Worm (Caenorhabditis elegans) whole organism, young adult: Measurements from ENCODE around the gene ergi-2.
A peak's percentile ranks its signal among the peaks of the same experiment; 100 is the strongest.

Source experiments
- F22D6.2 ChIP-seq: sonication (generic microtip); optimal IDR thresholded peaks from 2 replicates; lab custom pipeline; 2016; ENCODE audit warnings: mild to moderate bottlenecking, missing genetic modification characterization, missing compliant biosample characterization
- F33H1.4 ChIP-seq: fragments of 200-800 bp; sonication (Bioruptor generic); IDR thresholded peaks from 2 replicates; pipeline ENCODE4 v1.3.6; 2022; ENCODE audit warnings: missing genetic modification reagents, missing genetic modification characterization, missing compliant biosample characterization
- F39B2.1 ChIP-seq: fragments of 200-800 bp; sonication (Bioruptor generic); IDR thresholded peaks from 2 replicates; pipeline ENCODE4 v1.3.6; 2022; ENCODE audit warnings: missing genetic modification reagents, missing genetic modification characterization, missing compliant biosample characterization
- F57A8.1 ChIP-seq: fragments of 200-800 bp; sonication (Bioruptor generic); optimal IDR thresholded peaks from 2 replicates; lab custom pipeline; 2018; ENCODE audit warnings: mild to moderate bottlenecking, missing genetic modification characterization, moderate library complexity, missing compliant biosample characterization
- T26A5.8 ChIP-seq: sonication (generic microtip); optimal IDR thresholded peaks from 2 replicates; lab custom pipeline; 2016; ENCODE audit warnings: missing genetic modification characterization, missing compliant biosample characterization
- Y56A3A.18 ChIP-seq: fragments of 200-800 bp; sonication (Bioruptor generic); IDR thresholded peaks from 2 replicates; pipeline ENCODE4 v1.3.6; 2022; ENCODE audit warnings: missing genetic modification reagents, missing genetic modification characterization, missing compliant biosample characterization
- ZK185.1 ChIP-seq: sonication (generic microtip); optimal IDR thresholded peaks from 2 replicates; lab custom pipeline; 2016; ENCODE audit warnings: mild to moderate bottlenecking, missing genetic modification characterization, missing compliant biosample characterization; ENCODE audit not compliant: poor library complexity, severe bottlenecking
- atf-7 ChIP-seq: sonication (generic microtip); optimal IDR thresholded peaks from 2 replicates; lab custom pipeline; 2017; ENCODE audit warnings: mild to moderate bottlenecking, missing genetic modification characterization, missing compliant biosample characterization
- athp-1 ChIP-seq: sonication (generic microtip); optimal IDR thresholded peaks from 2 replicates; lab custom pipeline; 2017; ENCODE audit warnings: mild to moderate bottlenecking, missing genetic modification characterization, missing compliant biosample characterization
- ccch-3 ChIP-seq: fragments of 200-800 bp; sonication (Bioruptor generic); optimal IDR thresholded peaks from 2 replicates; lab custom pipeline; 2018; ENCODE audit warnings: mild to moderate bottlenecking, missing genetic modification characterization, missing compliant biosample characterization
- ceh-58 ChIP-seq: fragments of 200-800 bp; sonication (Bioruptor generic); IDR thresholded peaks from 2 replicates; pipeline ENCODE4 v1.3.6; 2022; ENCODE audit warnings: missing genetic modification characterization, missing compliant biosample characterization
- ceh-91 ChIP-seq: fragments of 200-800 bp; sonication (Bioruptor generic); IDR thresholded peaks from 2 replicates; pipeline ENCODE4 v1.3.6; 2022; ENCODE audit warnings: missing genetic modification reagents, missing genetic modification characterization, missing compliant biosample characterization
- ekl-4 ChIP-seq: fragments of 200-800 bp; sonication (Bioruptor generic); IDR thresholded peaks from 2 replicates; pipeline ENCODE4 v1.3.6; 2022; ENCODE audit warnings: missing genetic modification reagents, missing genetic modification characterization, missing compliant biosample characterization
- ets-4 ChIP-seq: fragments of 200-800 bp; sonication (Bioruptor generic); optimal IDR thresholded peaks from 2 replicates; lab custom pipeline; 2018; ENCODE audit warnings: mild to moderate bottlenecking, missing genetic modification characterization, missing compliant biosample characterization
- him-1 ChIP-seq: sonication (generic microtip); optimal IDR thresholded peaks from 2 replicates; lab custom pipeline; 2016; ENCODE audit warnings: missing genotype, missing genetic modification reagents, missing genetic modification characterization, missing compliant biosample characterization
- hlh-26 ChIP-seq: fragments of 200-800 bp; sonication (Bioruptor generic); conservative IDR thresholded peaks from 2 replicates; pipeline ENCODE4 v1.3.6; 2022; ENCODE audit warnings: missing genetic modification reagents, missing genetic modification characterization, missing compliant biosample characterization
- hmg-1.2 ChIP-seq: fragments of 200-800 bp; sonication (Bioruptor generic); IDR thresholded peaks from 2 replicates; pipeline ENCODE4 v1.3.6; 2022; ENCODE audit warnings: missing genetic modification reagents, missing genetic modification characterization, missing compliant biosample characterization
- lsl-1 ChIP-seq: fragments of 200-800 bp; sonication (Bioruptor generic); optimal IDR thresholded peaks from 2 replicates; lab custom pipeline; 2018; ENCODE audit warnings: mild to moderate bottlenecking, missing genetic modification characterization, moderate library complexity, missing compliant biosample characterization
- lsy-27 ChIP-seq: sonication (generic microtip); optimal IDR thresholded peaks from 2 replicates; lab custom pipeline; 2017; ENCODE audit warnings: missing genetic modification characterization, mild to moderate bottlenecking, missing compliant biosample characterization, antibody characterized with exemption, missing genotype, borderline replicate concordance; ENCODE audit not compliant: insufficient read depth
- nhr-179 ChIP-seq: sonication (generic microtip); optimal IDR thresholded peaks from 2 replicates; lab custom pipeline; 2016; ENCODE audit warnings: mild to moderate bottlenecking, missing genetic modification characterization, missing compliant biosample characterization
- nhr-27 ChIP-seq: fragments of 200-800 bp; sonication (Bioruptor generic); optimal IDR thresholded peaks from 2 replicates; lab custom pipeline; 2018; ENCODE audit warnings: mild to moderate bottlenecking, missing genetic modification characterization, moderate library complexity, missing compliant biosample characterization
- nhr-90 ChIP-seq: sonication (generic microtip); optimal IDR thresholded peaks from 2 replicates; lab custom pipeline; 2016; ENCODE audit warnings: missing genotype, mild to moderate bottlenecking, missing genetic modification characterization, missing compliant biosample characterization
- pha-4 ChIP-seq: fragments of 150-350 bp; sonication (generic microtip); optimal IDR thresholded peaks from 2 replicates; lab custom pipeline; 2014; ENCODE audit warnings: missing biosample characterization, missing genetic modification reagents, missing genetic modification characterization
- repo-1 ChIP-seq: sonication (generic microtip); optimal IDR thresholded peaks from 2 replicates; lab custom pipeline; 2017; ENCODE audit warnings: mild to moderate bottlenecking, missing genetic modification characterization, missing compliant biosample characterization
- sea-2 ChIP-seq: fragments of 200-800 bp; sonication (Bioruptor generic); IDR thresholded peaks from 2 replicates; pipeline ENCODE4 v1.3.6; 2022; ENCODE audit warnings: missing genetic modification characterization, missing compliant biosample characterization
- snpc-4 ChIP-seq, 5 experiments: fragments of 150-350 bp in 1 of 5; sonication (generic microtip) in 4 of 5; optimal IDR thresholded peaks; 2 replicates each; lab custom pipeline; 2014 to 2018; ENCODE audit warnings: missing genetic modification characterization in 5 of 5, missing biosample characterization in 3 of 5, antibody characterized with exemption in 2 of 5, mild to moderate bottlenecking in 2 of 5, missing compliant biosample characterization in 2 of 5, missing genotype in 2 of 5, moderate library complexity in 2 of 5, missing genetic modification reagents in 1 of 5
- xnd-1 ChIP-seq: sonication (generic microtip); optimal IDR thresholded peaks from 2 replicates; lab custom pipeline; 2016; ENCODE audit warnings: missing genotype, missing genetic modification reagents, missing genetic modification characterization, missing compliant biosample characterization
- zfh-2 ChIP-seq: fragments of 200-800 bp; sonication (Bioruptor generic); conservative IDR thresholded peaks from 2 replicates; pipeline ENCODE4 v1.3.6; 2022; ENCODE audit warnings: missing genetic modification reagents, missing genetic modification characterization, missing compliant biosample characterization
- ztf-18 ChIP-seq: sonication (generic microtip); optimal IDR thresholded peaks from 2 replicates; lab custom pipeline; 2016; ENCODE audit warnings: missing genotype, mild to moderate bottlenecking, missing genetic modification characterization, missing compliant biosample characterization
- ztf-26 ChIP-seq: sonication (generic microtip); optimal IDR thresholded peaks from 2 replicates; lab custom pipeline; 2017; ENCODE audit warnings: missing genetic modification characterization, missing compliant biosample characterization
- ztf-28 ChIP-seq: fragments of 200-800 bp; sonication (Bioruptor generic); IDR thresholded peaks from 2 replicates; pipeline ENCODE4 v1.3.6; 2022; ENCODE audit warnings: missing genetic modification reagents, missing genetic modification characterization, missing compliant biosample characterization
- ztf-6 ChIP-seq: fragments of 200-800 bp; sonication (Bioruptor generic); IDR thresholded peaks from 2 replicates; pipeline ENCODE4 v1.3.6; 2022; ENCODE audit warnings: missing genetic modification reagents, missing genetic modification characterization, missing compliant biosample characterization

ergi-2 gene

ce11 chrX:15016102-15016501, 9.0 kb upstream of the ergi-2 start:
- TF ChIP-seq ztf-6 (GFP tag; lab: Robert Waterston, UW) (no peak), lsl-1 (GFP tag; lab: Kevin White, UChicago) (no peak), sea-2 (GFP tag; lab: Robert Waterston, UW) (no peak), ets-4 (GFP tag; lab: Kevin White, UChicago) (no peak), ztf-18 (tag; lab: Kevin White, UChicago) (no peak), T26A5.8 (tag; lab: Kevin White, UChicago) (no peak), ZK185.1 (no peak), F57A8.1 (GFP tag; lab: Kevin White, UChicago) (no peak), hmg-1.2 (GFP tag; lab: Robert Waterston, UW) (no peak), nhr-27 (tag; lab: Kevin White, UChicago) (no peak), nhr-90 (tag; lab: Kevin White, UChicago) (no peak)

ce11 chrX:15013941-15014453, 6.9 kb upstream of the ergi-2 start:
- TF ChIP-seq F39B2.1 (GFP tag; lab: Robert Waterston, UW) (no peak), F57A8.1 (GFP tag; lab: Kevin White, UChicago) (no peak), repo-1 (no peak), ceh-91 (GFP tag; lab: Robert Waterston, UW) (no peak), hlh-26 (GFP tag; lab: Robert Waterston, UW) (no peak), atf-7 (tag; lab: Kevin White, UChicago) (no peak), ekl-4 (GFP tag; lab: Robert Waterston, UW) (no peak), pha-4 (tag; lab: Kevin White, UChicago) (no peak), lsy-27 (tag; lab: Kevin White, UChicago) (no peak), ztf-28 (GFP tag; lab: Robert Waterston, UW) (no peak), ets-4 (GFP tag; lab: Kevin White, UChicago) (no peak), ceh-58 (GFP tag; lab: Robert Waterston, UW) (no peak), F22D6.2 (no peak)

- TF ChIP-seq F33H1.4 (GFP tag; lab: Robert Waterston, UW) (no peak), atf-7 (tag; lab: Kevin White, UChicago) (no peak), nhr-179 (tag; lab: Kevin White, UChicago) (no peak), athp-1 (tag; lab: Kevin White, UChicago) (no peak), ztf-26 (tag; lab: Kevin White, UChicago) (no peak), hmg-1.2 (GFP tag; lab: Robert Waterston, UW) (no peak), him-1 (tag; lab: Kevin White, UChicago) (no peak), Y56A3A.18 (GFP tag; lab: Robert Waterston, UW) (no peak), ccch-3 (GFP tag; lab: Kevin White, UChicago) (no peak)
- TF ChIP-seq, all 124 proteins: peak for 0
Observed at ce11 chrX:15011526-15012274, 4.6 kb upstream of the ergi-2 start.

ce11 chrX:15010941-15011340, 3.8 kb upstream of the ergi-2 start:
- TF ChIP-seq zfh-2 (GFP tag; lab: Robert Waterston, UW) (peak; percentile 47; the same call in 1 of the 2 replicates), xnd-1 (tag; lab: Kevin White, UChicago) (no peak), snpc-4 (GFP tag; optimal IDR thresholded peaks at IDR 0.05; lab: Kevin White, UChicago) (peak; percentile 27), snpc-4 (tag; optimal IDR thresholded peaks at IDR 0.05; lab: Kevin White, UChicago) (peak in 1 of 4 experiments; percentile 58)
